Worm (Caenorhabditis elegans): ENCODE measurements around the gene irg-4.

DNA sequence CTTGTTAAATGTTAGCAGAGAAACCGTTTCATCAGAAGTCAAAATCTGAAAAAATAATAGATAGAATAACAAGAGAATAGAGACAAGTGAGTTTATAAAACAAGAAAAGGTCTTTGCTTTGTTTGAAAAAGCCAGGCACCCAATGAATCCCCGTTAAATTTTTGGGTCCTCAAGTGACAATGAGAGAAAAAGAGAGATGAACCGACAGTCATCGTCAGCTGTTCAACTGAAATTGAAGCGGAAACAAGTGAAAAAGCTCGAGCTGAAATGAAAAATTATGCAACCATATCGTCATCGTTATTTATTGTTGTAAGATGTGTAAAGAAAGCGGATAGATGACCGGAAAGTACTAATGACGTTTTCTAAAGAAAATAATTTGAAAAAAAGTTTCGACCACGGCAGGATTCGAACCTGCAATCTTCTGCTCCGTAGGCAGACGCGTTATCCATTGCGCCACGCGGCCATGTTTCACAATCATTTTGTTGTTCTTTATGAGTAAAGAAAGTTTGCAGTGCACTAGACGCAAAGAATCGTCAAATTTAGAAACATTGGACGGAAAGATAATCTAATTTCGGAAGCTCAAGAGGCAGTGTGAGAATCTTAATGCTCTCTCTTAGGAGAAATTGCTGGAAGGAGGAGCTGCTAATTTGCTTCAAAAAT, 18.0 kb upstream of the irg-4 start, which contains the start of gene F08G5.3:
- TF ChIP-seq ama-1 (optimal IDR thresholded peaks at IDR 0.05): no peak
- no peak for TF ChIP-seq aly-2 (tag; optimal IDR thresholded peaks at IDR 0.05)

Data from whole organism, L3 larva.